Fruit fly (Drosophila melanogaster) Kc167 (cell line): ENCODE results near the gene CG15533.

Source experiments
- Myc ChIP-seq: fragments of >200 bp; optimal IDR thresholded peaks from 2 replicates; lab custom pipeline; 2017; ENCODE audit warnings: missing external identifiers
- insv ChIP-seq: fragments of >200 bp; optimal IDR thresholded peaks from 3 replicates; lab custom pipeline; 2018; ENCODE audit warnings: missing external identifiers
- psq ChIP-seq: fragments of >200 bp; optimal IDR thresholded peaks from 2 replicates; lab custom pipeline; 2017; ENCODE audit warnings: missing external identifiers

- TF ChIP-seq psq (lab: Kevin White, UChicago) (no peak), Myc (no peak), insv (lab: Kevin White, UChicago) (no peak)
These were observed 39.5 kb upstream of the CG15533 start for dm6 chr3R:30389096-30389495.
